Fruit fly (Drosophila melanogaster): Measurements from ENCODE around the gene Sfp65A.

Gene Sfp65A

dm6 chr3L:6395907-6396306, 45.8 kb downstream of the Sfp65A start (continued):
- TF ChIP-seq Sox14 (GFP tag; optimal IDR thresholded peaks at IDR 0.05) = peak; percentile 57
- no peak for TF ChIP-seq CG16779 (tag; optimal IDR thresholded peaks at IDR 0.05)
- TF ChIP-seq Lpt (GFP tag; optimal IDR thresholded peaks at IDR 0.05) = peak; percentile 2
- peak; percentile 53 for TF ChIP-seq acj6 (GFP tag; optimal IDR thresholded peaks at IDR 0.05)
- TF ChIP-seq fd85E (GFP tag; optimal IDR thresholded peaks at IDR 0.05) = no peak
- peak; percentile 8 for TF ChIP-seq CG6276 (GFP tag; optimal IDR thresholded peaks at IDR 0.05)
- TF ChIP-seq net (GFP tag; optimal IDR thresholded peaks at IDR 0.05) = peak; percentile 37
- TF ChIP-seq CG7368 (GFP tag; optimal IDR thresholded peaks at IDR 0.05) = no peak
- TF ChIP-seq Blimp-1 (GFP tag; optimal IDR thresholded peaks at IDR 0.05) = no peak
- no peak for TF ChIP-seq Hr4 (GFP tag; optimal IDR thresholded peaks at IDR 0.05)
- no peak for TF ChIP-seq CG11294 (GFP tag; IDR thresholded peaks at IDR 0.05)
- TF ChIP-seq CG6854 (GFP tag; optimal IDR thresholded peaks at IDR 0.05) = peak; percentile 14
- TF ChIP-seq Eip93F (GFP tag; optimal IDR thresholded peaks at IDR 0.05) = no peak
- no peak for TF ChIP-seq dac (GFP tag; optimal IDR thresholded peaks at IDR 0.05)
- TF ChIP-seq fkh (GFP tag; optimal IDR thresholded peaks at IDR 0.05) = no peak
- TF ChIP-seq CG10631 (GFP tag; optimal IDR thresholded peaks at IDR 0.05) = peak; percentile 28
- peak in 1 of 2 experiments; percentile 22 for TF ChIP-seq salr (GFP tag; optimal IDR thresholded peaks at IDR 0.05)
- peak; percentile 75 for TF ChIP-seq CG11902 (GFP tag; optimal IDR thresholded peaks at IDR 0.05)
- TF ChIP-seq ss (GFP tag; optimal IDR thresholded peaks at IDR 0.05) = peak in 1 of 2 experiments; percentile 26
- TF ChIP-seq Gug (GFP tag; IDR thresholded peaks at IDR 0.05) = peak; percentile 48; the same call in 1 of the 2 replicates

- TF ChIP-seq svp (GFP tag) = peak; percentile 10
- no peak for TF ChIP-seq CG6792 (GFP tag; optimal IDR thresholded peaks at IDR 0.05)
- TF ChIP-seq fd85E (GFP tag; optimal IDR thresholded peaks at IDR 0.05) = no peak
- TF ChIP-seq Hr38 (GFP tag; optimal IDR thresholded peaks at IDR 0.05) = no peak
- TF ChIP-seq CG9139 (GFP tag; optimal IDR thresholded peaks at IDR 0.05) = no peak
- TF ChIP-seq CG31627 (GFP tag; optimal IDR thresholded peaks at IDR 0.05) = no peak
- TF ChIP-seq Ets96B (tag; optimal IDR thresholded peaks at IDR 0.05) = no peak
Observed at dm6 chr3L:6397835-6398234, 47.8 kb downstream of the Sfp65A start.

- TF ChIP-seq esn (GFP tag; optimal IDR thresholded peaks at IDR 0.05) (peak; percentile 86), svp (GFP tag) (peak; percentile 87), Hr38 (GFP tag; optimal IDR thresholded peaks at IDR 0.05) (no peak), topi (GFP tag; optimal IDR thresholded peaks at IDR 0.05) (peak; percentile 80), CG8319 (GFP tag; optimal IDR thresholded peaks at IDR 0.05) (peak; percentile 51), CG6808 (GFP tag; optimal IDR thresholded peaks at IDR 0.05) (peak; percentile 79), Smox (GFP tag; optimal IDR thresholded peaks at IDR 0.05) (peak; percentile 74), eg (GFP tag; IDR thresholded peaks at IDR 0.05) (peak; percentile 84), OdsH (GFP tag; optimal IDR thresholded peaks at IDR 0.05) (peak; percentile 85), CG3032 (tag; optimal IDR thresholded peaks at IDR 0.05) (peak; percentile 74), acj6 (GFP tag; optimal IDR thresholded peaks at IDR 0.05) (peak; percentile 82), Hr4 (GFP tag; optimal IDR thresholded peaks at IDR 0.05) (peak; percentile 92), Sox14 (GFP tag; optimal IDR thresholded peaks at IDR 0.05) (peak; percentile 84), CG11294 (GFP tag; IDR thresholded peaks at IDR 0.05) (peak; percentile 56; the same call in 1 of the 2 replicates), Hr39 (GFP tag; optimal IDR thresholded peaks at IDR 0.05) (peak; percentile 74), CG6163 (GFP tag; IDR thresholded peaks at IDR 0.05) (peak; percentile 82), salr (GFP tag; optimal IDR thresholded peaks at IDR 0.05) (peak; percentile 58 to 70), CG7368 (GFP tag; optimal IDR thresholded peaks at IDR 0.05) (peak; percentile 76), Sox102F (GFP tag; optimal IDR thresholded peaks at IDR 0.05) (peak; percentile 85), fd59A (GFP tag; optimal IDR thresholded peaks at IDR 0.05) (peak; percentile 76), CG1621 (tag; optimal IDR thresholded peaks at IDR 0.05) (peak; percentile 78), achi (GFP tag; optimal IDR thresholded peaks at IDR 0.05) (peak; percentile 88), CG16779 (tag; optimal IDR thresholded peaks at IDR 0.05) (peak; percentile 64), Ets21C (GFP tag; optimal IDR thresholded peaks at IDR 0.05) (peak; percentile 52), fd85E (GFP tag; optimal IDR thresholded peaks at IDR 0.05) (peak; percentile 44), Sox15 (GFP tag; optimal IDR thresholded peaks at IDR 0.05) (peak; percentile 63), dsx (GFP tag; optimal IDR thresholded peaks at IDR 0.05; ENCODE audit: poor library complexity, severe bottlenecking) (peak; percentile 66), CG10669 (GFP tag; optimal IDR thresholded peaks at IDR 0.05) (peak; percentile 79), CG8632 (GFP tag; optimal IDR thresholded peaks at IDR 0.05) (peak; percentile 77), CG32006 (GFP tag; optimal IDR thresholded peaks at IDR 0.05) (peak; percentile 92)
Observed at dm6 chr3L:6400062-6400750, 50.1 kb downstream of the Sfp65A start, which contains the start of gene CG42747. Gene CG42747 (plus strand): TSS chr3L:6400590.
